Worm (Caenorhabditis elegans) whole organism, dauer: Measurements from ENCODE around the gene nhr-126.

Source experiments
- unc-62 ChIP-seq: sonication (generic microtip); optimal IDR thresholded peaks from 2 replicates; lab custom pipeline; 2017; ENCODE audit warnings: missing biosample characterization, missing genetic modification reagents, missing genetic modification characterization

Gene nhr-126

DNA sequence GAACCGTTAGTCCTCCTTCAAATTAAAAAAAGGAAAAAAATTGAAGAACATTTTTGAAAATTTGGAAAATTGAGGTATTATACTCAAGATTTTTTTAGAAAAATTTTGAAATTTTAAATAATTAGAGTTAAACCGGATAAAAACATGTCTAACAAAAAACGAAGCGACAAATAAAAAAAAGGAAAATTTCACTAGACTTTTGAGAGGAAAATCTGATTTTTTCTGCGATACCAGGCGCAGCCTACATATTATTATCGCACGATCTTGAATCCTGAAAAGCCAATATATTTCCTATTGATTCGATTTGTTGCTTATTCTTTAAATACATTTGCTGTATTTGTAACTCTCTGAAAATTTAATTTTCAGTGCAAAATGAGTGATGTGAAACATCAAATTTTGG is 13.5 kb upstream of the nhr-126 start, which contains the start of gene nstp-8:
TSS of gene nstp-8 (plus strand) at position 301 of the 400 bp plus-strand sequence.
- no peak for TF ChIP-seq unc-62 (GFP tag; lab: Kevin White, UChicago)

DNA sequence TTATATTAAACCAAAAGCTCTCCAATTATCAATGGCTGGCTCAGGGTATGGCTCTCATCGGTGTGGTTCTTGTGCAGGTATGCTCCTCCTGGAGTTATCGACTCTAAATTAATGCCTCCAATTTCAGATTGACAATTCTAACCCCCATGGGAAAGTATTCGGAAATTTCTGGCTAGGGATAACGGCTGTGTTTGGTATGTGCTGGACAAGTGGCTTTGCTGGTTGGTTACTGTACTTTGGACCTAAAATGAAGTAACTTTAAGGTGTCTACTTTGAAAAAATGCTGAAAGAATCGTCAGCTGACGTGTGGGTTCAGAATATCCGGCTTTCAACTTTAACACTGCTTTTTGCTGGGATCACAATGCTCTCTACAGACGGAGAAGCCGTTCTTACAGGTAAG is 12.0 kb upstream of the nhr-126 start:
- TF ChIP-seq unc-62 (GFP tag; lab: Kevin White, UChicago) = no peak

DNA sequence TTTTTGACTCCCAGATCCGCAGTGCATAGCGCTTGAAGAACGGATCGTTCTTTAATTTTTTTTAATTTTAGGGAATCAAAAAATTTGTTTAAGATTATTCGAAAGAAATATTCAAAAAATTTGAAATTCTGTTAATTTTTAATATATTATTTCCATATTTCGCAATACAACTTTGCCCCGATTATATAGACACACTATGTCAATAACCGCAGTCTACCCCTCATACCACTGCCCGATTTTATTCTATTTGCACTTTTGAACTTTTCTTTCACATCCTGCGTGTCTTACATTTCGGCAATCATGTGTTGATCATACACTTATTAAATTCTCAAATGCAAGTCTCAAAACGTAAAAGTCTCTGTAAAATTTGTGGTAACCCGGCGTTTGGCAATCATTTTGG is 10.1 kb upstream of the nhr-126 start, which contains the start of gene nhr-56:
TSS of gene nhr-56 (plus strand) at position 202 of the 400 bp plus-strand sequence.
- TF ChIP-seq unc-62 (GFP tag; lab: Kevin White, UChicago) = no peak

DNA sequence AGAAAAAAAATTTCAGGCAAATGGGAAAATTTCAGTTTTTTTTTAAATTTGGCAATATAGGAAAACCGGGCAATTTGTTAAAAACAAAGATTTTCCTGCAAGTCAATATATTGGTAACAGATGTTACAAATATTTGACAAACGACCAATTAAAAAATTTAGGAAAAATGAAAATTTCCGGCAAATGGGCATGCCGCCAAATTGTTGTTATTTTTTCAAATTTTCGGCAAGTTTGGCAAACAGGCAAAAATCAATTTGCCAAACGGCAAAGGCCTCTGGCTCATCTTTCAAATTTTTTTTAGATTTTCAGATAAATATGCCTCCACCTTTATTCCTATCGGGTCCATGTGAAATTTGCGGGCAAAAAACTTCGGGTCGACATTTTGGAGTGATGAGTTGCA is 7.1 kb upstream of the nhr-126 start, which contains the start of gene nhr-128:
TSS of gene nhr-128 (plus strand) at position 301 of the 400 bp plus-strand sequence.
- TF ChIP-seq unc-62 (GFP tag; lab: Kevin White, UChicago) = no peak

DNA sequence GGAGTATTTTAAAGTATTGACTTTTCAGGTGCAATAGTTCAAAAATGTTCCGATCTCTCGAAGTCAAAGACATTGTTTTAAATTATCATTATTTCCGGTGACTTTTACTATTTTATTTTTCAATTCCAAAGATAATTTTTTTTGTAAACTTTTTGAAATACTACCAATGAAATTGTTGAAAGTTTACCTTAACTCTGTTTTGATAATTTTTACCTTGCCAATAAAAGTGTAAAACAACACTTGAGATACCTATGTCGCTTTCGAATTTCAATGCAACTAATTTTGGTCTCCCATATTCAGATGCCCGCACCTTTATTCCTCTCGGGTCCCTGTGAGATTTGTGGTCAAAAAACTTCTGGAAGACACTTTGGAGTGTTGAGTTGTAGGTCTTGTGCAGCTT is 3.8 kb upstream of the nhr-126 start, which contains the start of gene nhr-103:
TSS of gene nhr-103 (plus strand) at position 301 of the 400 bp plus-strand sequence.
- TF ChIP-seq unc-62 (GFP tag; lab: Kevin White, UChicago) = no peak

DNA sequence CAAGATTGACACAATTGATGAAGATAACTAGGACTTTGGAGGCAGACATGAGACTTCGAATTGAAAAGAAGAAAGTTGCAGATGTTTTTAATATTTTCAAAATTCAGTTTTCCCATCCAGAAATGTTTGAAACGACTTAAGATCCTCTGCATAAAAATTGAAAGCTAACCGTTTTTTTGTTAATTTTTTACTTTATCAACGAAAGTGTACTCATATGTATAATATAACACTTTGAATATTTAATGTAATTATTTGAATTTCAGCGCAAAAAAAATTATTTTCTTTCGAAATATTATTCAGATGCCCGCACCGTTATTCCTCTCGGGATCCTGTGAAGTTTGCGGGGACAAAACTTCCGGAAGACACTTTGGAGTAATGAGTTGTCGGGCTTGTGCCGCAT is 2.0 kb upstream of the nhr-126 start, which contains the start of gene nhr-18:
TSS of gene nhr-18 (plus strand) at position 301 of the 400 bp plus-strand sequence.
- no peak for TF ChIP-seq unc-62 (GFP tag; lab: Kevin White, UChicago)

DNA sequence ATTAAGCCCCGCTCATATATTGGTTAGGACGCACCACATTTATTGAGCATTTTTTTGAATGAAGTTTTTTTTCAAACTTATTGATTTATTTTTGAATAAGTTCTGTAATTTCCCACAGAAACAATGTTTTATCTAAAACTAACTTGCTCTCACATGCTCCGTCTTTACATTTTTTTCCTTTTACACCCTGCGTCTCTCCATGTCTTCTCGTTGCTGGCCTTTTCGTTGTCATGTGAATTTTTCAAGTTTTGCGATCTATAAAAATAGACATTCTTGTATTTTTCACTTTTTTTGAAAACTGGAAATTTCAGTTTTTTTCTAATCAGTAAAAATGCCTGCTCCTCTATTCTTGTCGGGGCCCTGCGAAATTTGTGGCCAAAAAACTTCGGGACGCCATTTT is 2.0 kb downstream of the nhr-126 start, which contains the start of gene nhr-134:
TSS of gene nhr-134 (plus strand) at position 312 of the 400 bp plus-strand sequence.
- TF ChIP-seq unc-62 (GFP tag; lab: Kevin White, UChicago) = no peak

DNA sequence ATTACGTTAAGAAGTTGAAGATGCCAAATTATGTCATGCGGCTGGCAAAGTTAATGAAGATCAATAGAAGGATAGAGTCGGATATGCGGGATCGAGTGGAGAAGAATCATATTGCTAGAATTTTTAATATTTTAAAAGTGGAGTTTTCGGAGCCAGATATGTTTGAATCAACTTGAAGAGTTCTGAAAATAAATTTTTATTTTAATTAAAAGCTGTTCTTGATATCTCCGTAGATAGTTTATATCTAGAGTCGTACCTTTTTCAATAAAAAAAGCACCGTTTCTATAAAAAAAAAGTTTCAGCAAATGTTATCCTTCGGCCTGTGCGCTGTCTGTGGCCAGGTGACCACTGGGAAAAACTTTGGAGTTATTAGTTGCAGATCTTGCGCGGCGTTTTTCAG is 4.3 kb downstream of the nhr-126 start, which contains the start of gene nhr-96:
TSS of gene nhr-96 (plus strand) at position 301 of the 400 bp plus-strand sequence.
- no peak for TF ChIP-seq unc-62 (GFP tag; lab: Kevin White, UChicago)

DNA sequence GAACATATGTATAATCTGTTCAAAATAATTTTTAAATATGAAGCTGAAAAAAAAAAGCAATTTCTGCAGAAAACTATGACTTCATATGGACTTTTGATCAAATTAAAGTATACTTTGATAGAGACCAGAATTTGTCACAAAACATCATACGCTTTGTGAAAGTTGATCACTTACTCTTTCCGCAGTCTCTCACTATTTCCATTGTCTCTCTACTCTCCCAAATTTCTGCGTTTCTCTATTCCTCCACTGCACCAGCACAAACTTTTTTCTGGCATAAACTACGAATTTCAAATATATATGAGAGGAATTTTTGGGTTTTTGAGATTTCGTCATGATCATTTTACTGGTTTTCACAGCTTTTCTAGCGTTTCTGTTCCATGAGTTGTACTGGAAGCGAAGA is 7.0 kb downstream of the nhr-126 start, which contains the start of gene cyp-33C4:
TSS of gene cyp-33C4 (plus strand) at position 293 of the 400 bp plus-strand sequence.
- TF ChIP-seq unc-62 (GFP tag; lab: Kevin White, UChicago) = no peak

DNA sequence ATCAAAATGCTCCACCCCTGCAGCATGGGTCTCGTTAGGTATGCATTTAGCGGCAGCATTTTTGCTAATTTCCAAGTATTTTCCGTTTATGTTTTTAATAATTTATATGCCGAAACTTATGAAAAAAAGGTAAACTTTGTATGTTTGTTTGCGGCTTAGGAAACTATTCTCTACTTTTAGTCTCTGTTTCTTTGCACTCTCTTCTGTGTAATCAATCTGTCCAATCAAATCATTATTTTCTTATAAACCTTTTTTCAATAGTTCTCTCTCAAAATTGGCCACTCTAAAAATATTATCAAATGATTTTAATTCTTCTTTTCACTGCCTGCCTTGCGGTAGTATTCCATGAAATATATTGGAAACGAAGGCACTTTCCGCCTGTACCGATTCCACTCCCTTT is 9.1 kb downstream of the nhr-126 start:
- TF ChIP-seq unc-62 (GFP tag; lab: Kevin White, UChicago) = no peak

DNA sequence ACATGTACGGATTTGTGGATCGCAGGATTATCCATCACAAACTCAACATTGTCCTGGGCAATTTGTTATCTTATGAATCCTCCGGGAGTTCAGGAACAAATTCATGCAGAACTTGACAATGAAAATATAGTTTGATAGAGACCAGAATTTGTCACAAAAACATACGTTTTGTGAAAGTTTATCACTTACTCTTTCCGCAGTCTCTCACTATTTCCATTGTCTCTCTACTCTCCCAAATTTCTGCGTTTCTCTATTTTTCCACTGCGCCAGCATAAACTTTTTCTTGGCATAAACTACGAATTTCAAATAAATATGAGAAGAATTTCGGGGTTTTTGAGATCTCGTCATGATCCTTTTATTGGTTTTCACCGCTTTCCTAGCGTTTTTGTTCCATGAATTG is 13.7 kb downstream of the nhr-126 start, which contains the start of gene cyp-33C3:
TSS of gene cyp-33C3 (plus strand) at position 149 of the 400 bp plus-strand sequence.
- TF ChIP-seq unc-62 (GFP tag; lab: Kevin White, UChicago) = no peak

DNA sequence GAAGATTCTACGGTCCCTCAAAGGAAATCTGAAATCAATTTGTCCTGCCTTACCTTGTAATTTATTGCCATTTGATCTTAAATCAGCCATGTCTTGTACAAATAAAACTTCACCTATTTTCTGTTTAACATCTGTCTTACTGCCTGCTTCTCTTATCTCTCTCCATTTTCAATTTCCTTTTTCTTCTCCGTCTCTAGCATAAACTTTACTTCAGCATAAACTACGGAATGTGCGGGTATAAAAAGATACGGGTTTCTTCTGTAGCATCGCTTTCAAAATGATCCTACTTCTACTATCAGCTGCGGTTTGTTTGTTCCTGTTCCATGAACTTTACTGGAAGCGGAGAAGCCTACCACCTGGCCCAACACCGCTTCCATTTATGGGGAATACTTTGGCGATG is 15.9 kb downstream of the nhr-126 start, which contains the start of gene cyp-33C5:
TSS of gene cyp-33C5 (plus strand) at position 254 of the 400 bp plus-strand sequence.
- no peak for TF ChIP-seq unc-62 (GFP tag; lab: Kevin White, UChicago)

DNA sequence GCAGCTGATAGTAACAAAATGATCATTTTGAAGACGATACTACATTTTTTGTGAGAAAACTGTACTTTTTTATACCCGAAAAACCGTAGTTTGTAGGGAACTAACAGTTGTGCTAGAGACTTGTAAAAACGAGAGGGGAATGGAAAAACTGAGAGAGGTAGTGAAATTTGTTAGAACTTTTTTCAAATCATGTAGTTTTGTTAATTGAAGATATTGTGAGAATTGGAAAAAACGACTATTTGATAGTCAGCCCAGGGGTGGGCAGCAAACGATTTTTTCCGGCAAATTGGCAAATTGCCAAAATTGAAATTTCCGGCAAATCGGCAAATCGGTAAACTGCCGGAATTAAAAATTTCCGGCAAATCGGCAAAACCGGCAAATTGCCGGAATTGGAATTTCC is 20.4 kb downstream of the nhr-126 start, which contains the start of gene cyp-33C6:
TSS of gene cyp-33C6 (minus strand) at position 101 of the 400 bp plus-strand sequence.
- no peak for TF ChIP-seq unc-62 (GFP tag; lab: Kevin White, UChicago)

DNA sequence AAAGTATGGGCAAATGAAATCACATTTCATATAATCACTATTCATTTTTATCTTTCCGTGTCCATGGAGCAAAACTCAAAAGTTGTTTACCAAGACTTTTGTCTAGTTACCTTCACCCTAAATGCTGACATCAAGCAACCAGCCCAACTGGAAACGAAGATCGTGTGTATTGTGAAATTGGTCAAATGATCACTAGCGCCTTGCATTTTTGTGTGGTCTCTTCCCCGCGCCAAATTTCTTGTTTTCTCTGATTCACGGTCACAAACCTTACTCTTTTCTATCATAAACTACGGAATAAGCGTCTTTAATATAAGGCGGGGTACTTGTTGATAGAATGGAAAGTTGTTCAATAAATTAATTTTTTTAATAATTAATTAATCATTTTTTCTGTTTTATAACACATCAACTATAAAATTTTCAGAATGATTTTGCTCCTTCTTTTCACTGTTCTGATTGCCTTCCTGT is 21.3 kb downstream of the nhr-126 start, which contains the start of gene cyp-33C7:
TSS of gene cyp-33C7 (plus strand) at position 415 of the 465 bp plus-strand sequence.
- no peak for TF ChIP-seq unc-62 (GFP tag; lab: Kevin White, UChicago)

DNA sequence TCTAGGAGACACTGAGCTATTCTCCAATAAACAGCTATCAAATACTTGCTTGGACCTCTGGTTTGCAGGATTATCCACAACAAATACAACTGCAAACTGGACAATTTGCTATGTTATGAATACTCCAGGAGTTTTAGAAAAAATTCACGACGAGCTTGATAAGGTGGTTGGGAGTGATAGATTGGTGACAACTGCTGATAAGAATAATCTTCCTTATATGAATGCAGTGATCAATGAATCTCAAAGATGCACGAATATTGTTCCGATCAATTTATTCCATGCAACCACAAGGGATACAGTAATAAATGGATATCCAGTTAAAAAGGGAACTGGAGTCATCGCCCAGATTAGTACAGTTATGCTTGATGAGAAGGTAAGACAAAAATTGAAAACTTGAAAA is 22.9 kb downstream of the nhr-126 start:
- TF ChIP-seq unc-62 (GFP tag; lab: Kevin White, UChicago) = no peak

DNA sequence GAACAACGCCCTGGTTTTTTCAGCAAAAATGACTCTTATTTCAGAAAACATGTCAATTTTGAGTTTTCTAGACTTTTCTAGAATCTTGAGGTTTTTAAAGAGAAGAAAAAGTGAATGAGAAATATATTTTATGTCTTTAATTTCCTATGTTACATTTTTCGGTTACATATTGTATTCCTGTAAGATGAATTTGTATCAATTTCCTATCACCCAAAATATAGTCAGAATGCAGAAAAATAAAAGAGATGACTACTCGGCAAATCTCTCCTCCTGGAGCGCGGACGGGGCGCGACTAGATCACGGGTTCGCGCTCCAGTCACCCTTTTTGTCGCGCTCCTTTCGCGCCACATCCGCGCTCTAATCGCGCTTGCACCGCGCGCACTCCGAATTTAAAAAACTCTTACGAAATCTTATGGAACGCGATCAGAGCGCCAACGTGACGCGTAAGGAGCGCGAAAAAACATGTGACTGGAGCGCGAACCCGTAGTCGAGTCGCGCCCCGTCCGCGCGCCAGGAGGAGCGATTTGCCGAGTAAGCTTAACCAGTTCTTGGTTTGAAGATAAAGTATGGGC is 25.8 kb downstream of the nhr-126 start, which contains the start of gene str-253:
TSS of gene str-253 (minus strand) at position 51 of the 572 bp plus-strand sequence.
- no peak for TF ChIP-seq unc-62 (GFP tag; lab: Kevin White, UChicago)
